Worm (Caenorhabditis elegans): Measurements from ENCODE around the gene cnp-2.

cnp-2 gene

DNA sequence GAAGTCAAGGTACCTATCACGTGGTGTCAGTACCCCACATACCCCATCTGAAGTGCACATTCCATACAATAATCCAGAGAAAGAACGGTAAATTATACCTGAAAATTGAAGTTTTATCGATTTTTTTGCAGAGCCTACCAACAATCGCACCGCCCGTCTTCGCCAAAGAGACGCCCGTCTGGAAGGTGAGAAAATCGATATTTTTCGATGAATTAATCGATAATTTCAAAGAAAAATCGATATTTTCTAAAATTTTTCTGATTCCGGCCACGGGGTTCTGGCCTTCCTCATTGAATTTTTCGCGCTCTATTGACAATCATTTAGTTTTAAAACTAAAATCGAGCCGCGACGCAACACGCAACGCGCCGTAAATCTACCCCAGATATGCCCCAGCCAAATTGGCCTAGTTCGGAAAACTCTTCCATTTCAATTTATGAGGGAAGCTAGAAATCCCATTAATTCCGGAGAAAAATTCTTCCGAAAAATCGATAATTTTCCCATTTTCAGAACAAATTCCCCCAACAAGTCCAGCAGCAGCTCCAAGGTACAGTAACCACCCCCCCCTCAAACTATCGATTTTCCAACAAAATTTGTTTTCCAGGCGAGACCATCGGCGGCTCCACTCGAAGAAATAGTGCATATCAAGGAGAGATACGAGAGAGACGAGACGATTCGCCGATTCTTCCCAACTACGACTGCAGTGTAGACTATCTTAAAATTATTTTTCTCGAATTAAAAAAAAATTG, 6.0 kb downstream of the cnp-2 start:
- TF ChIP-seq snpc-4 (tag; optimal IDR thresholded peaks at IDR 0.05), result no peak
- no peak for TF ChIP-seq zip-8 (tag; optimal IDR thresholded peaks at IDR 0.05)
- TF ChIP-seq sptf-1 (tag; optimal IDR thresholded peaks at IDR 0.05), result no peak
- no peak for TF ChIP-seq bed-3 (GFP tag; optimal IDR thresholded peaks at IDR 0.05)
- TF ChIP-seq unc-62 (GFP tag; optimal IDR thresholded peaks at IDR 0.05), result no peak

- TF ChIP-seq tbx-8 (GFP tag; optimal IDR thresholded peaks at IDR 0.05) (no peak), ceh-39 (tag; optimal IDR thresholded peaks at IDR 0.05) (no peak), nhr-237 (tag; optimal IDR thresholded peaks at IDR 0.05) (no peak), nhr-76 (tag; optimal IDR thresholded peaks at IDR 0.05) (no peak), zip-8 (tag; optimal IDR thresholded peaks at IDR 0.05) (no peak), lin-13 (tag; optimal IDR thresholded peaks at IDR 0.05) (no peak)
These were observed 6.7 kb downstream of the cnp-2 start for ce11 chrII:12767258-12767824.

DNA sequence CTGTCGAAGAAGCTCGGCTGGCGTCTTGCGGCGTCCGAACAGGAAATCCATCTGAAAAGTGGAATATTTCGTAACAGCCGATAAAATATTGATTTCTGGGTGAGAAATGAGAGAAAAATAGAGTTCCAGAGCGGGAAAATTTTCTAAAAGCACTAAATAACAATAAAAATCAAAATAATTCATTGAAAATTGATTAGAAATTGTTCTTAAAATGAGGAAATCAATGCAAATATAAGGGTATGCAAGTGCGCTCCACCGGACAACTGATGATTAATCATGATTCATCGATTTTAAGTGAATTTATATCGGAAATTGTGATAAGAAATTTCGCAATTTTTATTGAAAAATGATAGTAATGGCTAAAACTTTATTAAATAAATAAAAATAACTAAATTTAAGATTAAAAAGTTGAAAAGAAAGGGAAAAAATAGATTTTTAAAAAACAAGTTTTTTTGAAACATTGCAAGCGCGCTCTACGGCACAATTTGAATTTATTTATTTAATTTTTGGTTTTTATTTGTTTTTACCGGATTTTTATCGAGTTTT, 7.6 kb downstream of the cnp-2 start, which contains the start of the genes vps-2 and tiar-2:
TSS of gene vps-2 (minus strand) at position 51 of the 546 bp plus-strand sequence.
TSS of gene tiar-2 (plus strand) at position 520 of the 546 bp plus-strand sequence.
- TF ChIP-seq blmp-1 (tag; optimal IDR thresholded peaks at IDR 0.05) (no peak), tbx-8 (GFP tag; optimal IDR thresholded peaks at IDR 0.05) (no peak), mls-2 (tag; optimal IDR thresholded peaks at IDR 0.05) (no peak), zip-8 (tag; optimal IDR thresholded peaks at IDR 0.05) (no peak), nhr-2 (tag; optimal IDR thresholded peaks at IDR 0.05) (no peak), drap-1 (GFP tag; optimal IDR thresholded peaks at IDR 0.05) (no peak), ztf-11 (tag; optimal IDR thresholded peaks at IDR 0.05) (no peak), nhr-12 (tag; optimal IDR thresholded peaks at IDR 0.05) (no peak), ham-2 (GFP tag; optimal IDR thresholded peaks at IDR 0.05) (no peak), ces-1 (GFP tag; optimal IDR thresholded peaks at IDR 0.05) (peak; percentile 89), ceh-43 (GFP tag; optimal IDR thresholded peaks at IDR 0.05) (no peak), lsy-2 (tag; optimal IDR thresholded peaks at IDR 0.05) (peak; percentile 48), nhr-237 (tag; optimal IDR thresholded peaks at IDR 0.05) (peak; percentile 55), pha-4 (tag; optimal IDR thresholded peaks at IDR 0.05) (no peak), unc-62 (GFP tag; optimal IDR thresholded peaks at IDR 0.05) (no peak)

ce11 chrII:12769947-12770346, 9.3 kb downstream of the cnp-2 start:
- TF ChIP-seq nhr-76 (tag; optimal IDR thresholded peaks at IDR 0.05) (no peak), pha-4 (tag; optimal IDR thresholded peaks at IDR 0.05) (no peak), ceh-83 (GFP tag; optimal IDR thresholded peaks at IDR 0.05) (no peak), lin-13 (tag; optimal IDR thresholded peaks at IDR 0.05) (no peak), nhr-237 (tag; optimal IDR thresholded peaks at IDR 0.05) (no peak), drap-1 (GFP tag; optimal IDR thresholded peaks at IDR 0.05) (no peak), ceh-39 (tag; optimal IDR thresholded peaks at IDR 0.05) (no peak), hlh-1 (tag; optimal IDR thresholded peaks at IDR 0.05) (no peak), unc-62 (GFP tag; optimal IDR thresholded peaks at IDR 0.05) (no peak), elt-1 (tag; optimal IDR thresholded peaks at IDR 0.05; ENCODE audit: borderline replicate concordance, insufficient read depth) (no peak), tbx-8 (GFP tag; optimal IDR thresholded peaks at IDR 0.05) (no peak)

ce11 chrII:12774402-12774801, 13.8 kb downstream of the cnp-2 start, which contains the start of gene Y46G5A.14:
TSS of gene Y46G5A.14 (plus strand) at chrII:12774702.
- no peak for TF ChIP-seq blmp-1 (tag; optimal IDR thresholded peaks at IDR 0.05)
- TF ChIP-seq ham-2 (GFP tag; optimal IDR thresholded peaks at IDR 0.05), result no peak
- TF ChIP-seq ceh-39 (tag; optimal IDR thresholded peaks at IDR 0.05), result no peak
- no peak for TF ChIP-seq sptf-1 (tag; optimal IDR thresholded peaks at IDR 0.05)
- TF ChIP-seq tbx-8 (GFP tag; optimal IDR thresholded peaks at IDR 0.05), result no peak
- TF ChIP-seq elt-1 (tag; optimal IDR thresholded peaks at IDR 0.05; ENCODE audit: borderline replicate concordance, insufficient read depth), result no peak
- TF ChIP-seq nhr-28 (tag; optimal IDR thresholded peaks at IDR 0.05), result no peak
- TF ChIP-seq elt-3 (tag; optimal IDR thresholded peaks at IDR 0.05), result no peak
- TF ChIP-seq lin-32 (GFP tag; optimal IDR thresholded peaks at IDR 0.05), result no peak
- TF ChIP-seq M03D4.4 (tag; optimal IDR thresholded peaks at IDR 0.05), result no peak
- TF ChIP-seq lin-13 (tag; optimal IDR thresholded peaks at IDR 0.05), result no peak
- no peak for TF ChIP-seq nhr-237 (tag; optimal IDR thresholded peaks at IDR 0.05)
- no peak for TF ChIP-seq ceh-43 (GFP tag; optimal IDR thresholded peaks at IDR 0.05)
- no peak for TF ChIP-seq cnd-1 (tag; optimal IDR thresholded peaks at IDR 0.05)
- TF ChIP-seq mls-2 (tag; optimal IDR thresholded peaks at IDR 0.05), result no peak
- TF ChIP-seq lsy-2 (tag; optimal IDR thresholded peaks at IDR 0.05), result no peak
- no peak for TF ChIP-seq snpc-4 (tag; optimal IDR thresholded peaks at IDR 0.05)
- no peak for TF ChIP-seq ztf-11 (tag; optimal IDR thresholded peaks at IDR 0.05)
